Worm (Caenorhabditis elegans) whole organism, L2 larva: ENCODE data around the gene F38B7.3.

Experiments used
- C34F6.9 ChIP-seq: fragments of 150-350 bp; optimal IDR thresholded peaks from 2 replicates; lab custom pipeline; 2014; ENCODE audit warnings: missing biosample characterization, missing genetic modification characterization
- F13H6.1 ChIP-seq: sonication (generic microtip); optimal IDR thresholded peaks from 2 replicates; lab custom pipeline; 2016; ENCODE audit warnings: missing genetic modification characterization, missing compliant biosample characterization
- R02D3.7 ChIP-seq: fragments of 150-350 bp; optimal IDR thresholded peaks from 2 replicates; lab custom pipeline; 2014; ENCODE audit warnings: missing biosample characterization, missing genetic modification characterization
- Y55F3AM.14 ChIP-seq: fragments of 200-800 bp; sonication (Bioruptor generic); optimal IDR thresholded peaks from 2 replicates; lab custom pipeline; 2018; ENCODE audit warnings: mild to moderate bottlenecking, missing genetic modification characterization, missing compliant biosample characterization
- aly-2 ChIP-seq: fragments of 150-350 bp; optimal IDR thresholded peaks from 2 replicates; lab custom pipeline; 2014; ENCODE audit warnings: missing biosample characterization, missing genetic modification characterization
- ama-1 ChIP-seq: fragments of 150-350 bp; optimal IDR thresholded peaks from 2 replicates; lab custom pipeline; 2018; ENCODE audit warnings: inconsistent platforms
- blmp-1 ChIP-seq: sonication (generic microtip); optimal IDR thresholded peaks from 2 replicates; lab custom pipeline; 2017; ENCODE audit warnings: missing genetic modification characterization, mild to moderate bottlenecking, missing compliant biosample characterization, antibody characterized with exemption, moderate library complexity; ENCODE audit not compliant: insufficient read depth
- ceh-16 ChIP-seq: fragments of 150-350 bp; optimal IDR thresholded peaks from 2 replicates; lab custom pipeline; 2014; ENCODE audit warnings: missing biosample characterization, missing genetic modification characterization
- ceh-82 ChIP-seq: fragments of 150-350 bp; optimal IDR thresholded peaks from 2 replicates; lab custom pipeline; 2014; ENCODE audit warnings: missing biosample characterization, missing genetic modification characterization
- crh-2 ChIP-seq: sonication (generic microtip); optimal IDR thresholded peaks from 2 replicates; lab custom pipeline; 2017; ENCODE audit warnings: missing biosample characterization, missing genetic modification characterization
- dmd-4 ChIP-seq: sonication (generic microtip); optimal IDR thresholded peaks from 2 replicates; lab custom pipeline; 2017; ENCODE audit warnings: missing biosample characterization, missing genetic modification characterization
- egl-27 ChIP-seq: sonication (generic microtip); optimal IDR thresholded peaks from 3 replicates; lab custom pipeline; 2017; ENCODE audit warnings: missing biosample characterization, missing genetic modification reagents, missing genetic modification characterization
- elt-1 ChIP-seq: fragments of 150-350 bp; optimal IDR thresholded peaks from 2 replicates; lab custom pipeline; 2014; ENCODE audit warnings: missing biosample characterization, missing genetic modification characterization
- elt-3 ChIP-seq: sonication (generic microtip); optimal IDR thresholded peaks from 2 replicates; lab custom pipeline; 2017; ENCODE audit warnings: missing biosample characterization, missing genetic modification characterization
- gmeb-1 ChIP-seq: fragments of 150-350 bp; optimal IDR thresholded peaks from 2 replicates; lab custom pipeline; 2014; ENCODE audit warnings: missing biosample characterization, missing genetic modification characterization
- lin-13 ChIP-seq: fragments of 150-350 bp; optimal IDR thresholded peaks from 2 replicates; lab custom pipeline; 2014; ENCODE audit warnings: missing biosample characterization, missing genetic modification reagents, missing genetic modification characterization
- lin-39 ChIP-seq: fragments of 150-350 bp; optimal IDR thresholded peaks from 2 replicates; lab custom pipeline; 2014; ENCODE audit warnings: missing biosample characterization, missing genetic modification reagents, missing genetic modification characterization
- mab-5 ChIP-seq: fragments of 150-350 bp; optimal IDR thresholded peaks from 2 replicates; lab custom pipeline; 2014; ENCODE audit warnings: missing biosample characterization, missing genetic modification characterization
- mbf-1 ChIP-seq: sonication (generic microtip); optimal IDR thresholded peaks from 2 replicates; lab custom pipeline; 2017; ENCODE audit warnings: missing biosample characterization, missing genetic modification characterization
- mdl-1 ChIP-seq, 2 experiments: fragments of 150-350 bp in 1 of 2; sonication (generic microtip) in 1 of 2; optimal IDR thresholded peaks; 2 replicates each; lab custom pipeline; 2017; ENCODE audit warnings: missing biosample characterization in 2 of 2, missing genetic modification characterization in 2 of 2
- nhr-10 ChIP-seq: sonication (generic microtip); optimal IDR thresholded peaks from 2 replicates; lab custom pipeline; 2017; ENCODE audit warnings: missing biosample characterization, missing genetic modification characterization
- nhr-11 ChIP-seq: fragments of 150-350 bp; optimal IDR thresholded peaks from 2 replicates; lab custom pipeline; 2014; ENCODE audit warnings: missing biosample characterization, missing genetic modification characterization
- nhr-12 ChIP-seq: fragments of 150-350 bp; optimal IDR thresholded peaks from 2 replicates; lab custom pipeline; 2014; ENCODE audit warnings: missing biosample characterization, missing genetic modification characterization
- nhr-129 ChIP-seq: fragments of 150-350 bp; optimal IDR thresholded peaks from 2 replicates; lab custom pipeline; 2014; ENCODE audit warnings: missing biosample characterization, missing genetic modification characterization
- nhr-21 ChIP-seq: fragments of 150-350 bp; optimal IDR thresholded peaks from 2 replicates; lab custom pipeline; 2014; ENCODE audit warnings: missing biosample characterization, missing genetic modification characterization
- nhr-23 ChIP-seq: fragments of 150-350 bp; optimal IDR thresholded peaks from 2 replicates; lab custom pipeline; 2014; ENCODE audit warnings: missing biosample characterization, missing genetic modification reagents, missing genetic modification characterization
- nhr-237 ChIP-seq: fragments of 150-350 bp; optimal IDR thresholded peaks from 2 replicates; lab custom pipeline; 2014; ENCODE audit warnings: missing biosample characterization, missing genetic modification characterization
- nhr-25 ChIP-seq: fragments of 150-350 bp; sonication (generic microtip); optimal IDR thresholded peaks from 3 replicates; lab custom pipeline; 2014; ENCODE audit warnings: missing biosample characterization, missing genetic modification characterization
- peb-1 ChIP-seq: fragments of 150-350 bp; optimal IDR thresholded peaks from 2 replicates; lab custom pipeline; 2014; ENCODE audit warnings: missing biosample characterization, missing genetic modification characterization
- sem-4 ChIP-seq: fragments of 150-350 bp; optimal IDR thresholded peaks from 2 replicates; lab custom pipeline; 2014; ENCODE audit warnings: missing biosample characterization, missing genetic modification reagents, missing genetic modification characterization
- skn-1 ChIP-seq: sonication (generic microtip); optimal IDR thresholded peaks from 2 replicates; lab custom pipeline; 2017; ENCODE audit warnings: missing biosample characterization, missing genetic modification characterization
- sma-3 ChIP-seq: sonication (generic microtip); optimal IDR thresholded peaks from 2 replicates; lab custom pipeline; 2016; ENCODE audit warnings: missing genetic modification reagents, missing genetic modification characterization, missing compliant biosample characterization
- sma-9 ChIP-seq, 2 experiments: fragments of 150-350 bp in 1 of 2; sonication (generic microtip) in 1 of 2; optimal IDR thresholded peaks; 2 replicates each; lab custom pipeline; 2014 to 2016; ENCODE audit warnings: missing genetic modification characterization in 2 of 2, mild to moderate bottlenecking in 1 of 2, missing biosample characterization in 1 of 2, missing compliant biosample characterization in 1 of 2, missing genetic modification reagents in 1 of 2, moderate library complexity in 1 of 2
- snpc-4 ChIP-seq: fragments of 150-350 bp; optimal IDR thresholded peaks from 2 replicates; lab custom pipeline; 2014; ENCODE audit warnings: missing biosample characterization, missing genetic modification characterization
- unc-39 ChIP-seq: fragments of 150-350 bp; optimal IDR thresholded peaks from 2 replicates; lab custom pipeline; 2014; ENCODE audit warnings: missing biosample characterization, missing genetic modification characterization
- unc-55 ChIP-seq: fragments of 150-350 bp; sonication (generic microtip); optimal IDR thresholded peaks from 3 replicates; lab custom pipeline; 2014; ENCODE audit warnings: missing biosample characterization, missing genetic modification reagents, missing genetic modification characterization
- unc-62 ChIP-seq: fragments of 150-350 bp; optimal IDR thresholded peaks from 2 replicates; lab custom pipeline; 2014; ENCODE audit warnings: missing biosample characterization, missing genetic modification reagents, missing genetic modification characterization
- zag-1 ChIP-seq: fragments of 150-350 bp; optimal IDR thresholded peaks from 2 replicates; lab custom pipeline; 2014; ENCODE audit warnings: missing biosample characterization, missing genetic modification characterization
- ztf-1 ChIP-seq: fragments of 200-800 bp; sonication (Bioruptor generic); conservative IDR thresholded peaks from 2 replicates; pipeline ENCODE4 v1.3.6; 2022; ENCODE audit warnings: missing genetic modification characterization, missing compliant biosample characterization
- ztf-11 ChIP-seq: sonication (generic microtip); optimal IDR thresholded peaks from 2 replicates; lab custom pipeline; 2017; ENCODE audit warnings: missing biosample characterization, missing genetic modification characterization
- ztf-4 ChIP-seq: fragments of 150-350 bp; optimal IDR thresholded peaks from 2 replicates; lab custom pipeline; 2014; ENCODE audit warnings: missing biosample characterization, missing genetic modification characterization

F38B7.3 gene

ce11 chrV:11525338-11525737 is 23.6 kb upstream of the F38B7.3 start:
- TF ChIP-seq dmd-4 (tag; lab: Kevin White, UChicago), result no peak
- no peak for TF ChIP-seq egl-27 (tag; lab: Kevin White, UChicago)
- no peak for TF ChIP-seq ama-1 (lab: Kevin White, UChicago)
- peak; percentile 59 for TF ChIP-seq blmp-1 (tag; lab: Kevin White, UChicago)
- no peak for TF ChIP-seq aly-2 (tag; lab: Kevin White, UChicago)
- no peak for TF ChIP-seq lin-13
- no peak for TF ChIP-seq nhr-12
- TF ChIP-seq nhr-11 (tag; lab: Kevin White, UChicago), result no peak
- no peak for TF ChIP-seq Y55F3AM.14 (GFP tag; lab: Kevin White, UChicago)
- no peak for TF ChIP-seq elt-1 (tag; lab: Kevin White, UChicago)
- no peak for TF ChIP-seq snpc-4
- TF ChIP-seq nhr-25, result peak; percentile 61
- TF ChIP-seq lin-39 (tag; lab: Kevin White, UChicago), result no peak
- TF ChIP-seq C34F6.9 (tag; lab: Kevin White, UChicago), result no peak
- peak; percentile 59 for TF ChIP-seq F13H6.1 (tag; lab: Kevin White, UChicago)
- no peak for TF ChIP-seq mab-5
- no peak for TF ChIP-seq unc-62 (GFP tag; lab: Kevin White, UChicago)
- no peak for TF ChIP-seq sem-4 (tag; lab: Kevin White, UChicago)
- TF ChIP-seq unc-39 (tag; lab: Kevin White, UChicago), result no peak
- TF ChIP-seq mbf-1 (tag; lab: Kevin White, UChicago), result no peak
- no peak for TF ChIP-seq elt-3
- TF ChIP-seq, all 48 proteins: peak for 3

DNA sequence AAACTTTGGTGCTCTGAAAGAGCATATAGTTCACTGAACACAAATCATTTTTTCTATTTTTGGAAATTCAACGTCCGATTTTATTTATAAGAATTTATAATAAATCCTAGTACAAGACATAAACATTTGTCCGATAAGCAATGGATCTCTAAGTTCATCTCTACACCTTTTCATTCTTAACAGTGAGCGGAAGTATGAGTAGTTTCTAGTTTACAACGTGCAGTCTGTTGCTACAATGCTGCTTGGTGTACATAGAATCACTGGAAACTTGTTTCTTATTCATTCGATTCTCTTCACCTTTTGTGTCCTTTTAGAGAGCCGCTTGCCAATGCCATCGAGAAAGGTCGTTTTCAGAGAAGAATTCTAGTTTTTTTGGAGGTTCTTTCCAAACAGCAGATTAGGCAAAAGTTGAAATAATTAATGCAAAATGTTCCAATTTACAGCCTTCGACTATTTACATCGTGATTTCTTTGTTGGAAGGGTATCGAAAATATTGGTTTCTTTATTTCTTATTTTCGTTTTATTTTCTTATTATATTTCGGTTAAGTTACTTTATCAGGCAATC is 21.9 kb upstream of the F38B7.3 start:
- TF ChIP-seq nhr-25 (peak; percentile 53), skn-1 (tag; lab: Kevin White, UChicago) (no peak), nhr-237 (tag; lab: Kevin White, UChicago) (no peak), peb-1 (tag; lab: Kevin White, UChicago) (no peak), mdl-1 (tag; optimal IDR thresholded peaks at IDR 0.05; lab: Kevin White, UChicago) (no peak), nhr-11 (tag; lab: Kevin White, UChicago) (no peak), R02D3.7 (tag; lab: Kevin White, UChicago) (no peak), nhr-129 (tag; lab: Kevin White, UChicago) (no peak)

ce11 chrV:11527531-11527930 is 21.4 kb upstream of the F38B7.3 start, which contains the start of gene ccch-1:
TSS of gene ccch-1 (plus strand) at chrV:11527831.
- TF ChIP-seq elt-1 (tag; lab: Kevin White, UChicago) (no peak), zag-1 (no peak)

DNA sequence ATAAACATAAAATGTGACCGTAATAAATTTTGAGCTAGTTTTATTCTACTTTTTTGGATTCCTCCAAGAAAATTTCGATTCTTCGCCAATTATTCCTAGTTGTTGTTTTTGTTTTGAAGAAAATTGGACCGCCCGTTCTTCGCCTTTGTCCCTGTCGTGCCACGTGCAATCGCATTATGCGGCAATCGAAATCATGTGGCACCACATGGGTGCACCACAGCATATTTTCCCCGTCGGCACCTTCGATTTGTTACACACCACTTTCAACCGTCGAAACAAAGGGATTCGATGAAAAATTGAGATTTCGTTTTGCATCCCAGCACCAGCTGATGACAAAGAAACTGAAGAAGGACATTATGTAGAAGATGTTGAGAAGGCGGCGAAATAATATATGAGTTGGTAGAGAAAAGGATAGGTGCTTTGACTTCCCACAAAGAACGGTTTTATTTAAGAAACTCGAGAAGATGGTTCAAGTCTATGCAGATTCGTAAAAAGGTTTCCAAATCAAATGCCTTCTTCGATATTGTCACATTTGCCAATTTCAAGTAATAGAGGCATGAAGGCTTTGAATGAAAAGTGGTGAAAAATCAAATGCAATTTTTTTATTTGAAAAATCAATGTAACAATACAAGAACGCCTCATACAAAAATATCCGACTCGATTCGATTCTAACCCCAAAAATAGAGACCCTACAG is 20.1 kb upstream of the F38B7.3 start:
- TF ChIP-seq nhr-25 (peak; percentile 30), ama-1 (lab: Kevin White, UChicago) (no peak), sem-4 (tag; lab: Kevin White, UChicago) (no peak), ceh-82 (tag; lab: Kevin White, UChicago) (no peak), nhr-129 (tag; lab: Kevin White, UChicago) (peak; percentile 13), nhr-10 (tag; lab: Kevin White, UChicago) (no peak), egl-27 (tag; lab: Kevin White, UChicago) (no peak), skn-1 (tag; lab: Kevin White, UChicago) (no peak), gmeb-1 (tag; lab: Kevin White, UChicago) (no peak), nhr-237 (tag; lab: Kevin White, UChicago) (no peak)

ce11 chrV:11529541-11529940 is 19.4 kb upstream of the F38B7.3 start:
- TF ChIP-seq sma-9 (GFP tag; optimal IDR thresholded peaks at IDR 0.05; lab: Kevin White, UChicago), result peak; percentile 44
- TF ChIP-seq sma-9 (tag; optimal IDR thresholded peaks at IDR 0.05; lab: Kevin White, UChicago), result no peak
- no peak for TF ChIP-seq nhr-237 (tag; lab: Kevin White, UChicago)
- no peak for TF ChIP-seq ceh-16 (tag; lab: Kevin White, UChicago)
- TF ChIP-seq aly-2 (tag; lab: Kevin White, UChicago), result no peak
- TF ChIP-seq F13H6.1 (tag; lab: Kevin White, UChicago), result peak; percentile 82
- no peak for TF ChIP-seq elt-3
- TF ChIP-seq ztf-4 (tag; lab: Kevin White, UChicago), result no peak
- no peak for TF ChIP-seq unc-55
- TF ChIP-seq snpc-4, result no peak
- TF ChIP-seq lin-39 (tag; lab: Kevin White, UChicago), result no peak
- TF ChIP-seq sem-4 (tag; lab: Kevin White, UChicago), result no peak
- TF ChIP-seq ztf-11, result no peak
- TF ChIP-seq mbf-1 (tag; lab: Kevin White, UChicago), result no peak
- no peak for TF ChIP-seq mab-5
- no peak for TF ChIP-seq ztf-1
- TF ChIP-seq mdl-1 (tag; optimal IDR thresholded peaks at IDR 0.05; lab: Kevin White, UChicago), result no peak
- TF ChIP-seq crh-2 (tag; lab: Kevin White, UChicago), result no peak
- TF ChIP-seq nhr-129 (tag; lab: Kevin White, UChicago), result peak; percentile 41
- TF ChIP-seq nhr-21 (tag; lab: Kevin White, UChicago), result no peak
- no peak for TF ChIP-seq skn-1 (tag; lab: Kevin White, UChicago)
- TF ChIP-seq nhr-23 (tag; lab: Kevin White, UChicago), result no peak
- TF ChIP-seq sma-3 (GFP tag; lab: Kevin White, UChicago), result no peak
- no peak for TF ChIP-seq Y55F3AM.14 (GFP tag; lab: Kevin White, UChicago)
